Fruit fly (Drosophila melanogaster): ENCODE measurements around the gene CG18178.

Gene CG18178

dm6 chr3L:9695647-9696046 lies 23.3 kb downstream of the CG18178 start (continued):
- TF ChIP-seq zf30C (GFP tag; optimal IDR thresholded peaks at IDR 0.05), result no peak
- TF ChIP-seq btn (GFP tag; optimal IDR thresholded peaks at IDR 0.05), result no peak
- no peak for TF ChIP-seq Atf-2 (GFP tag; optimal IDR thresholded peaks at IDR 0.05)
- TF ChIP-seq cwo (GFP tag; optimal IDR thresholded peaks at IDR 0.05), result no peak
- TF ChIP-seq CG31224 (GFP tag; IDR thresholded peaks at IDR 0.05), result no peak
- TF ChIP-seq CG6813 (GFP tag; optimal IDR thresholded peaks at IDR 0.05), result no peak
- no peak for TF ChIP-seq Fer3 (tag; optimal IDR thresholded peaks at IDR 0.05)
- no peak for TF ChIP-seq CTCF (GFP tag; optimal IDR thresholded peaks at IDR 0.05)
- TF ChIP-seq CG2678 (tag; optimal IDR thresholded peaks at IDR 0.05), result peak; percentile 74
- no peak for TF ChIP-seq luna (GFP tag; optimal IDR thresholded peaks at IDR 0.05)
- TF ChIP-seq lilli (GFP tag; optimal IDR thresholded peaks at IDR 0.05), result peak; percentile 13
- no peak for TF ChIP-seq insv (GFP tag; optimal IDR thresholded peaks at IDR 0.05)
- no peak for TF ChIP-seq Mrtf (GFP tag; IDR thresholded peaks at IDR 0.05)
- TF ChIP-seq CG7556 (GFP tag; optimal IDR thresholded peaks at IDR 0.05), result peak; percentile 66
- peak; percentile 34 for TF ChIP-seq Ssrp (tag; optimal IDR thresholded peaks at IDR 0.05)
- no peak for TF ChIP-seq dimm (GFP tag; IDR thresholded peaks at IDR 0.05)
- TF ChIP-seq D (optimal IDR thresholded peaks at IDR 0.05), result no peak
- no peak for TF ChIP-seq D (GFP tag; optimal IDR thresholded peaks at IDR 0.05)
- TF ChIP-seq wek (GFP tag; optimal IDR thresholded peaks at IDR 0.05), result no peak
- TF ChIP-seq klu (GFP tag; IDR thresholded peaks at IDR 0.05), result no peak
- peak; percentile 59; the same call in 1 of the 2 replicates for TF ChIP-seq CG31441 (GFP tag; IDR thresholded peaks at IDR 0.05)
- peak; percentile 16 for TF ChIP-seq CG8281 (tag; optimal IDR thresholded peaks at IDR 0.05)
- no peak for TF ChIP-seq Spps (tag; optimal IDR thresholded peaks at IDR 0.05)
- no peak for TF ChIP-seq gro (GFP tag; optimal IDR thresholded peaks at IDR 0.05)
- peak; percentile 6 for TF ChIP-seq tap (tag; optimal IDR thresholded peaks at IDR 0.05)
- no peak for TF ChIP-seq Lhr (GFP tag; optimal IDR thresholded peaks at IDR 0.05)
- TF ChIP-seq CG10543 (GFP tag; optimal IDR thresholded peaks at IDR 0.05), result no peak
- TF ChIP-seq esg (GFP tag; conservative IDR thresholded peaks at IDR 0.05), result 0 out of 2 replicates have a peak, but pooled peaks have one; percentile 14
- peak; percentile 22 for TF ChIP-seq Sox100B (GFP tag; optimal IDR thresholded peaks at IDR 0.05)
- TF ChIP-seq bsh (GFP tag; optimal IDR thresholded peaks at IDR 0.05), result peak in 1 of 2 experiments; percentile 21
- TF ChIP-seq dpn (GFP tag; optimal IDR thresholded peaks at IDR 0.05), result peak in 1 of 2 experiments; percentile 8
- no peak for TF ChIP-seq CG8089 (GFP tag; optimal IDR thresholded peaks at IDR 0.05)
- TF ChIP-seq ash1 (GFP tag; optimal IDR thresholded peaks at IDR 0.05), result no peak
- peak; percentile 74 for TF ChIP-seq gem (tag; optimal IDR thresholded peaks at IDR 0.05)
- no peak for TF ChIP-seq trem (tag; optimal IDR thresholded peaks at IDR 0.05)
- no peak for TF ChIP-seq CG18476 (GFP tag; optimal IDR thresholded peaks at IDR 0.05)
- TF ChIP-seq CG15011 (GFP tag; optimal IDR thresholded peaks at IDR 0.05), result peak; percentile 31
- peak; percentile 4 for TF ChIP-seq CG18599 (GFP tag; optimal IDR thresholded peaks at IDR 0.05)
- TF ChIP-seq CG17361 (GFP tag; IDR thresholded peaks at IDR 0.05), result peak; percentile 70; the same call in 2 of the 3 replicates
- peak; percentile 49 for TF ChIP-seq CG30403 (GFP tag; optimal IDR thresholded peaks at IDR 0.05)
- TF ChIP-seq Hand (GFP tag; optimal IDR thresholded peaks at IDR 0.05), result no peak
- no peak for TF ChIP-seq ac (GFP tag; optimal IDR thresholded peaks at IDR 0.05)
- TF ChIP-seq Aef1 (GFP tag; IDR thresholded peaks at IDR 0.05), result no peak
- TF ChIP-seq bcd (GFP tag; optimal IDR thresholded peaks at IDR 0.05), result peak; percentile 44
- no peak for TF ChIP-seq Atf3 (GFP tag; optimal IDR thresholded peaks at IDR 0.05)
- TF ChIP-seq CG33557 (GFP tag; optimal IDR thresholded peaks at IDR 0.05), result no peak
- no peak for TF ChIP-seq wor (GFP tag; IDR thresholded peaks at IDR 0.05)
- peak; percentile 28 for TF ChIP-seq CG17385 (GFP tag; optimal IDR thresholded peaks at IDR 0.05)
- TF ChIP-seq HHEX (GFP tag; optimal IDR thresholded peaks at IDR 0.05), result peak; percentile 2
- peak; percentile 13 for TF ChIP-seq CG10267 (tag; optimal IDR thresholded peaks at IDR 0.05)
- TF ChIP-seq sim (GFP tag; IDR thresholded peaks at IDR 0.05), result no peak

Data from whole organism, embryonic.